Worm (Caenorhabditis elegans) whole organism, L4/young adult: ENCODE data around the gene F49H6.8.

Experiments used
- dao-5 ChIP-seq: sonication (generic microtip); optimal IDR thresholded peaks from 2 replicates; lab custom pipeline; 2016; ENCODE audit warnings: missing genotype, missing genetic modification characterization, moderate library complexity, missing compliant biosample characterization
- him-1 ChIP-seq: sonication (generic microtip); optimal IDR thresholded peaks from 2 replicates; lab custom pipeline; 2016; ENCODE audit warnings: missing genotype, missing genetic modification reagents, missing genetic modification characterization, missing compliant biosample characterization

DNA sequence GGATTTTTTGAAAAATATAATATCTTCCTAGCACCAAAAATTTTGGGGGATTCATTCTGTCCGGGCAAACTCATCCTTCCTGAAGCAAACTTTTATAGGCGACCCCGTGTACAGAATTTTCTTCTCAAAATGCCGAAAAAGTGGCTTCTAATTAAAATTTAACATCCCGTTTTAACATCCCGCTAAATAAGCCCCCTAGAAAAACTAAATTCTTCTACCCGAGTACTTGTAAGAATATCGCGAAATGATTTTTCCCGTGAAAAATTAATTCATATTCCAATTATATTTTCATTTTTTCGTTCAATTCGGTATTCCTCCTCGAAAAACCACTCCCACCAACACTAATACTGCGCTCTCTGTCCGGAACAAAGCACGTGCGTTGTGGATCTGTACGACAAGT lies 46.4 kb upstream of the F49H6.8 start, which contains the start of gene T05E12.8:
- no peak for TF ChIP-seq him-1 (tag; lab: Kevin White, UChicago)
- no peak for TF ChIP-seq dao-5 (tag; lab: Kevin White, UChicago)
